1 fruit fly cellular context compared by ENCODE assay signal in the genomic region with DNA sequence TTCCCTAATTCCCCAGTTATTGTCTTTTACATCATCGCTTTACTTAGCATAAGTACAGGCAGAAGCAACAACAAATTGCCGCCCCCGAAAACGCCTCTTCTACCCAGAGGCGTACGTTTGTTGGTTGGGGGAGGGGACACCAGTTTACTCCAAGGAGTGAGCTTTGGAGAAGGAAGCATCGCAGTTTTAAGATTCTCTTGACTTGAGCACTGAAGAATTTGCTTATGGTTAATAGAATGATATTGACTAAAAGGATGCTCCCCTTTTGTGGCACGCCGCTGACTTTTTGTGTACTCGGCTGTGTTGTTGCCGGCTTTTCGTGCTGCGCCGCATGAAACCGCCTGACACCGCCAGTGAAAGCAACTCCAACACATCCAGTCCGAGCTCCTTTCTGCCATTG.
TF ChIP-seq lines count a peak whose summit lies in the region.

No protein-coding gene starts in this region.

TF ChIP-seq in whole organism, embryonic, 481 proteins besides CTCF, POLR2A, EP300 and RAD21 (continued from another document):
- TF ChIP-seq CG17568 (GFP tag; optimal IDR thresholded peaks at IDR 0.05; lab: Kevin White, UChicago) (no peak), CG10321 (GFP tag; IDR thresholded peaks at IDR 0.05; lab: Robert Waterston, UW) (no peak), Atf6 (GFP tag; IDR thresholded peaks at IDR 0.05; lab: Robert Waterston, UW) (0 out of 2 replicates have a peak, but pooled peaks have one; percentile 24), Camta (GFP tag; optimal IDR thresholded peaks at IDR 0.05; lab: Kevin White, UChicago) (no peak), Mes4 (GFP tag; optimal IDR thresholded peaks at IDR 0.05; lab: Kevin White, UChicago) (no peak), z (GFP tag; IDR thresholded peaks at IDR 0.05; lab: Robert Waterston, UW) (no peak), CG2120 (GFP tag; optimal IDR thresholded peaks at IDR 0.05; lab: Kevin White, UChicago) (peak; percentile 74), Kr (GFP tag; optimal IDR thresholded peaks at IDR 0.05; lab: Kevin White, UChicago) (no peak), CHES-1-like (GFP tag; optimal IDR thresholded peaks at IDR 0.05; lab: Kevin White, UChicago) (no peak), tin (GFP tag; optimal IDR thresholded peaks at IDR 0.05; lab: Kevin White, UChicago) (peak; percentile 9), wek (GFP tag; optimal IDR thresholded peaks at IDR 0.05; lab: Kevin White, UChicago) (no peak), HmgD (GFP tag; optimal IDR thresholded peaks at IDR 0.05; lab: Kevin White, UChicago) (no peak), wdn (GFP tag; IDR thresholded peaks at IDR 0.05; lab: Robert Waterston, UW) (no peak), CG34422 (GFP tag; IDR thresholded peaks at IDR 0.05; lab: Robert Waterston, UW) (no peak), CG11085 (GFP tag; IDR thresholded peaks at IDR 0.05; lab: Robert Waterston, UW) (no peak)
